Worm (Caenorhabditis elegans) whole organism, mixed stage, embryonic: Measurements from ENCODE around the gene gst-5.

Source experiments
- M03D4.4 ChIP-seq: sonication (generic microtip); optimal IDR thresholded peaks from 2 replicates; lab custom pipeline; 2017; ENCODE audit warnings: mild to moderate bottlenecking, missing genetic modification characterization, missing compliant biosample characterization
- ceh-39 ChIP-seq: fragments of 150-350 bp; optimal IDR thresholded peaks from 2 replicates; lab custom pipeline; 2014; ENCODE audit warnings: missing biosample characterization, missing genetic modification characterization
- ceh-83 ChIP-seq: fragments of 200-800 bp; sonication (Bioruptor generic); optimal IDR thresholded peaks from 2 replicates; lab custom pipeline; 2018; ENCODE audit warnings: mild to moderate bottlenecking, missing genetic modification characterization, missing compliant biosample characterization
- ces-1 ChIP-seq: fragments of 150-350 bp; optimal IDR thresholded peaks from 2 replicates; lab custom pipeline; 2014; ENCODE audit warnings: missing biosample characterization, missing genetic modification reagents, missing genetic modification characterization
- cnd-1 ChIP-seq: fragments of 200-800 bp; sonication (Bioruptor generic); optimal IDR thresholded peaks from 2 replicates; lab custom pipeline; 2018; ENCODE audit warnings: mild to moderate bottlenecking, missing genetic modification characterization, missing compliant biosample characterization
- elt-1 ChIP-seq: sonication (generic microtip); optimal IDR thresholded peaks from 2 replicates; lab custom pipeline; 2017; ENCODE audit warnings: missing genetic modification characterization, mild to moderate bottlenecking, missing compliant biosample characterization, antibody characterized with exemption, moderate library complexity, borderline replicate concordance; ENCODE audit not compliant: insufficient read depth
- elt-3 ChIP-seq: fragments of 150-350 bp; optimal IDR thresholded peaks from 2 replicates; lab custom pipeline; 2014; ENCODE audit warnings: missing biosample characterization, missing genetic modification characterization
- lin-13 ChIP-seq: fragments of 150-350 bp; optimal IDR thresholded peaks from 2 replicates; lab custom pipeline; 2014; ENCODE audit warnings: missing biosample characterization, missing genetic modification characterization
- lin-32 ChIP-seq: fragments of 200-800 bp; sonication (Bioruptor generic); optimal IDR thresholded peaks from 2 replicates; lab custom pipeline; 2018; ENCODE audit warnings: mild to moderate bottlenecking, missing genetic modification characterization, missing compliant biosample characterization
- lsy-2 ChIP-seq: fragments of 150-350 bp; optimal IDR thresholded peaks from 2 replicates; lab custom pipeline; 2014; ENCODE audit warnings: missing biosample characterization, missing genetic modification characterization
- mab-5 ChIP-seq: fragments of 150-350 bp; optimal IDR thresholded peaks from 2 replicates; lab custom pipeline; 2014; ENCODE audit warnings: missing biosample characterization, missing genetic modification characterization
- mls-2 ChIP-seq: sonication (generic microtip); optimal IDR thresholded peaks from 2 replicates; lab custom pipeline; 2016; ENCODE audit warnings: mild to moderate bottlenecking, missing genetic modification characterization, moderate library complexity, missing compliant biosample characterization
- nhr-12 ChIP-seq: fragments of 150-350 bp; optimal IDR thresholded peaks from 2 replicates; lab custom pipeline; 2014; ENCODE audit warnings: missing biosample characterization, missing genetic modification characterization
- nhr-237 ChIP-seq: fragments of 150-350 bp; optimal IDR thresholded peaks from 2 replicates; lab custom pipeline; 2014; ENCODE audit warnings: missing biosample characterization, missing genetic modification characterization
- nhr-76 ChIP-seq: sonication (generic microtip); optimal IDR thresholded peaks from 2 replicates; lab custom pipeline; 2017; ENCODE audit warnings: missing biosample characterization, missing genetic modification characterization
- snpc-4 ChIP-seq: fragments of 150-350 bp; optimal IDR thresholded peaks from 2 replicates; lab custom pipeline; 2014; ENCODE audit warnings: missing biosample characterization, missing genetic modification characterization
- sptf-1 ChIP-seq: sonication (generic microtip); optimal IDR thresholded peaks from 2 replicates; lab custom pipeline; 2017; ENCODE audit warnings: mild to moderate bottlenecking, missing genetic modification characterization, moderate library complexity, missing compliant biosample characterization
- tbx-8 ChIP-seq: fragments of 200-800 bp; sonication (Bioruptor generic); optimal IDR thresholded peaks from 2 replicates; lab custom pipeline; 2018; ENCODE audit warnings: mild to moderate bottlenecking, missing genetic modification characterization, moderate library complexity, missing compliant biosample characterization
- unc-39 ChIP-seq: fragments of 150-350 bp; optimal IDR thresholded peaks from 2 replicates; lab custom pipeline; 2014; ENCODE audit warnings: missing biosample characterization, missing genetic modification characterization
- unc-62 ChIP-seq: fragments of 150-350 bp; optimal IDR thresholded peaks from 2 replicates; lab custom pipeline; 2014; ENCODE audit warnings: missing biosample characterization, missing genetic modification reagents, missing genetic modification characterization
- zip-8 ChIP-seq: fragments of 150-350 bp; optimal IDR thresholded peaks from 2 replicates; lab custom pipeline; 2014; ENCODE audit warnings: missing biosample characterization, missing genetic modification characterization

The gst-5 gene

DNA sequence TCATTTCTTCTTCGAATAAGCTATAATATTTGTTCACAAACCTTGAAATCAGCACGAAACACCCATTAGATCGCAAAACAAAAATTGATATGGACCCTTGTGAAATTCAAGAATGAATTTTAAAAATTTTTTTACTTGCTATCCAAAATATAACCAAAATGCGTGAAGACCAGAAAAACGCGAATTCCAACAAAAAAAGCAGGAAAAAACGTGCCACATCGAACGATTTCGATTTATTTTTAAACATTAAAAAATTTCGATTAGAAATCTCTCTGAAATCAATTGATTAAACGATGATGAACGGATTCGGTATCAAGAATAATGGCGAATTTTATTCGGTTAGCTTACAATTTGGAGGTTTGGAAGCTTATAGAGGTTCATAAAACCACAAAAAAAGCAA lies 2.8 kb upstream of the gst-5 start, which contains the start of the genes tceb-3 and gskl-1:
TSS of gene tceb-3 (minus strand) at position 101 of the 400 bp plus-strand sequence.
TSS of gene gskl-1 (plus strand) at position 243 of the 400 bp plus-strand sequence.
- TF ChIP-seq tbx-8 (no peak), ceh-83 (no peak), ceh-39 (tag; lab: Kevin White, UChicago) (no peak), sptf-1 (tag; lab: Kevin White, UChicago) (no peak), elt-3 (tag; lab: Kevin White, UChicago) (no peak), nhr-76 (tag; lab: Kevin White, UChicago) (no peak)
- TF ChIP-seq, all 35 proteins: peak for 0

- TF ChIP-seq unc-39 (tag; lab: Kevin White, UChicago) (no peak), lin-32 (GFP tag; lab: Kevin White, UChicago) (no peak), nhr-237 (no peak), snpc-4 (tag; lab: Kevin White, UChicago) (no peak)
Measured at ce11 chrII:10948236-10949025, 1.7 kb upstream of the gst-5 start.

DNA sequence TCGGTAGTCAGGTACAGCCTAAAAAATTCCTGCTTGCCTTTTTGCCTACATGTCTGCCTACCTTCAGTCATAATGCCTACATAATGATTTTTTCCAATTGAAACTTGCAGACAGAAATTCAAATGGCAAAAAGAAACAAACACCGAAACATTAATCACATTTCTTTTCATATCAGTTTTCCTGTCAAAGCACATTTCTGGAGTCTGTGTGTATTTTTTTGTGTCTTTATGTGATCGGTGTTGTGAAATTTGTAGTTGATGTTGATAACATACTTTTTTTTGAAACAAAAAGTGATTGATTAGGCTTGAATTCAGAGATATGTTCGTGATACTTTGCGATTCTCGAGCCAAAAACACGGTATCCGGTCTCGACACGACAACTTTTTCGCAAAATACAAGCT lies 769 bp upstream of the gst-5 start:
- TF ChIP-seq cnd-1 (tag; lab: Kevin White, UChicago): no peak
- no peak for TF ChIP-seq mab-5 (tag; lab: Kevin White, UChicago)

DNA sequence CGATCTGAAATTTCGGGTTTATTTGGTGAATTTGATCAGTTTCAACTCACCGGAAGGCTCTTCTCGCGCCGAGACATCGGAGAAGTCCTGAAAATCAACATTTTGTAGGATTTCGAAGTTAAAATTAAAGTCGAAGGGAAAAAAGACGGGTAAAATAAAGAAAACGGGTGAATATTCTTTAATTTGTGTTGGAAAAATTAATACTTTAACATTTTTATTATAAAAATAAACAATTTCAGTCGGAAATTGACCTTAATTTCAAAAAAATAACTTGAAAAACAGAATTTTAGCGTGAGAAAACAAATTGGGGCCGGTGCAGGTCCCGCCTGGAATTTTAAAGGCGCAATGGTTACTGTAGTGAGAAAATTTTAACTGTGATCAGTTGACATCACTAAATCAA lies 2.9 kb downstream of the gst-5 start, which contains the start of gene nos-1:
TSS of gene nos-1 (minus strand) at position 101 of the 400 bp plus-strand sequence.
- TF ChIP-seq elt-1 (tag; lab: Kevin White, UChicago) (no peak), tbx-8 (no peak)
- TF ChIP-seq, all 35 proteins: peak for 0

DNA sequence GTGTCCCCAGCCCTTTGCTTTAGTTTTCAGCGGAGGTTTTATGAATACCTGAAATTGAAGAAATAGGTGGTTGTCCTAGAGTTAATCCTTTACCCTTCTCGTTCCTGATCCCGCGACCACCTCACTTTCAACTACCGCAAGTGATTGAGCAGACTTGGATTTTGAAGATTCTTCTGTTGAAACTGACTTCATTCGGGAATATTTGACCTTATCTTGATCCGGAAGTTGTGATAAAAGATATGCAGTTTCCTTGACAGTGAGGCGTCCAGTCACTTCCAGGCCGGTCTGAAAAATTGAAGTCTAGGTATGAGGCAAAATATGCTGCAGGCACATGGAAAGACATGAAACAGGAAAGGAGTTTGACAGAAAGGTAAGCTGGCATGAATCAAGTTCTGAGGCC lies 5.0 kb downstream of the gst-5 start:
- TF ChIP-seq cnd-1 (tag; lab: Kevin White, UChicago) (no peak), mls-2 (tag; lab: Kevin White, UChicago) (no peak)

DNA sequence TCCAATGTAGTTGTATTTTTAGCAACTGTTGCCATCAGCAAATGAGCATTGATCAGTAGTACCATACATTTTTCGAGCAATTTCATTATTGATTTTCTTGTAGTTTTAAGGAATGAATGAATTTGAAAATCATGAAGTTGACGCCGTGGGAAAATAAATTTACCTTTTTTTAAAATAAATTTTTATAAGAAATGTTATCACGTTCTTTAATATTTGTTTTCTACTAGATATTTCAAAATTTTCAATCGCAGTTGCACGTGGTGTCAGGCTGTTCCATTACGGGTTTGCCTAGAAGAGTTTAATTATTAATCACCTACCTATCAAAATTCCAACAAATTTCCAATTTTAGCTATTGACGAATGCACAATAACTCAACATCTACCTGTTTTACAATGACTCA lies 6.6 kb downstream of the gst-5 start, which contains the start of gene R03D7.8:
TSS of gene R03D7.8 (minus strand) at position 101 of the 400 bp plus-strand sequence.
- TF ChIP-seq M03D4.4 (tag; lab: Kevin White, UChicago) (no peak), lin-32 (GFP tag; lab: Kevin White, UChicago) (no peak), ceh-39 (tag; lab: Kevin White, UChicago) (no peak)

ce11 chrII:10959138-10959537 lies 9.0 kb downstream of the gst-5 start:
- TF ChIP-seq mls-2 (tag; lab: Kevin White, UChicago) (no peak), mab-5 (tag; lab: Kevin White, UChicago) (no peak), ceh-83 (no peak), nhr-12 (tag; lab: Kevin White, UChicago) (no peak), lin-13 (tag; lab: Kevin White, UChicago) (no peak), M03D4.4 (tag; lab: Kevin White, UChicago) (no peak), elt-3 (tag; lab: Kevin White, UChicago) (no peak), elt-1 (tag; lab: Kevin White, UChicago) (no peak), ceh-39 (tag; lab: Kevin White, UChicago) (no peak)

DNA sequence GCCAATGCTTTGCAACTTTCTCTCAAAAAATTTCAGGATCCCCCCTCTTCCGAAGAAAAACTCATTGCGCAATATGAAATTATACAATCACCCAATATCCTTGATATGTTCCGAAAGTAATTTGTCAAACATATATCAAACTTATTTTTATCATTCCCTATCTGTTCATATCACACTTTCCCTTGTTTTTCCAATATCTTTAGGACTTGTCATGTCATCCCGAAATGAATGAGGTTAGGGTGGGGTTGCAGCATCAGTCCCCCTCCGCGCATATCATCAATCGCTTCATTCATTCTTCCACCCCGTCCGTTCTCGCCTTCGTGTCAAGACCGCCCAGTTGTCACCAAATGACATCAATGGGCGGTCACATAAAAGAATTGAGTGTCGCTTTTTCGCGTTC lies 9.5 kb downstream of the gst-5 start:
- TF ChIP-seq lsy-2: no peak
- TF ChIP-seq elt-3 (tag; lab: Kevin White, UChicago): peak; percentile 66
- peak; percentile 76 for TF ChIP-seq zip-8 (tag; lab: Kevin White, UChicago)
- TF ChIP-seq unc-62 (GFP tag; lab: Kevin White, UChicago): peak; percentile 72
- TF ChIP-seq, all 35 proteins: peak for 3

DNA sequence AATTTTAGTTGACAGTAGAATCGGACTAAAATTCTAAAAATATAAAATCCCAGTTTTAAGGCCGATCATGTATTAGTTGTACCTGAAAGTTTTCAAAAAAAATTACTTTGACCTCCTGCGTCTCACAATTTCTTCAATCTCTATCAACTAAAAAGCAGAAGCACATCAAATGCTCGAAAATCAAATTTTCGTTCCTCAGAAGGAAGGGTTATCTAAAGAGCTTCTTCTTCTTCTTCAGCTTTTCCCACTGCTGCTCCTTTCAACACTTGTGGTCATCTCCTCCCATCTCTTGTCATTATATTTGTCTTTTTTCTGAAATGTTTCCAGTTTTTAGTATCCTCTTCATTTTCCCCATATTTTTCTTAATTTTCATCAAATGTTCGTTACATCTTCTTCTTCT lies 14.6 kb downstream of the gst-5 start:
- TF ChIP-seq snpc-4 (tag; lab: Kevin White, UChicago): no peak
- TF ChIP-seq ces-1 (GFP tag; lab: Kevin White, UChicago): peak; percentile 71
- TF ChIP-seq, all 35 proteins: peak for 1
